Worm (Caenorhabditis elegans): ENCODE data around the gene Y110A2AR.1.
A peak's percentile ranks its signal among the peaks of the same experiment; 100 is the strongest.

DNA sequence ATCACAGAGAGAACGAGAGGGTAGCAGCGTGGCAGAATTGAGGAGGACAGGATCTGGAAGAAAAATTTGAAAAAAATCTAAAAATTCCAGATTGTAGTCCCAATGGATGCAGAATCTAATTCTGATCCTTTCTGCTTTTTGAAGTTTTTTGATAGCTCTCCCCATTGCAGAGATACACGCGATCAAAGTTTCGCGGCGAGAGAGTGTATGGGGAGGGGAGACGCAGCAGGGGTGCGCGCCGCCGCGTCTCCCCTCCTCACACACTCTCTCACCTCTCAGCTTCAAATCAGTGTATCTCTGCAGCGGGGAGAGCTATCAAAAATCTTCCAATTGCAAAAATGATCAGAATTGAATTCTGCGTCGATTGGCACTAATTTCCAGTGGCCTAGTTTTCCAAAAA is 38.4 kb upstream of the Y110A2AR.1 start:
- TF ChIP-seq flt-1 (GFP tag; IDR thresholded peaks at IDR 0.05): peak; percentile 29; the same call in 1 of the 2 replicates
- TF ChIP-seq ceh-36 (tag; optimal IDR thresholded peaks at IDR 0.05): no peak
- TF ChIP-seq B0310.2 (tag; optimal IDR thresholded peaks at IDR 0.05): no peak

All from whole organism, early embryonic.